Fruit fly (Drosophila melanogaster) whole organism, embryonic: ENCODE data around the gene nAChRbeta1.

Experiments
- ATbp ChIP-seq: fragments of 200-800 bp; sonication (Bioruptor generic); optimal IDR thresholded peaks from 2 replicates; lab custom pipeline; 2017; ENCODE audit warnings: missing biosample characterization, mild to moderate bottlenecking, missing genetic modification characterization, missing genetic modification reagents
- Atf6 ChIP-seq: fragments of 200-800 bp; sonication (Bioruptor generic); IDR thresholded peaks from 2 replicates; pipeline ENCODE4 v1.3.6; 2022; ENCODE audit warnings: missing biosample characterization, missing genetic modification characterization
- CG10366 ChIP-seq: fragments of 200-800 bp; sonication (Bioruptor generic); IDR thresholded peaks from 2 replicates; pipeline ENCODE4 v1.3.6; 2022; ENCODE audit warnings: missing biosample characterization, missing genetic modification characterization
- CG11723 ChIP-seq: fragments of 200-800 bp; sonication (Bioruptor generic); optimal IDR thresholded peaks from 2 replicates; lab custom pipeline; 2017; ENCODE audit warnings: missing biosample characterization, mild to moderate bottlenecking, missing genetic modification characterization
- CG13894 ChIP-seq: fragments of 200-800 bp; sonication (Bioruptor generic); optimal IDR thresholded peaks from 3 replicates; lab custom pipeline; 2018; ENCODE audit warnings: missing biosample characterization, mild to moderate bottlenecking, missing genetic modification characterization, moderate library complexity
- CG14441 ChIP-seq: fragments of 200-800 bp; sonication (Bioruptor generic); IDR thresholded peaks from 2 replicates; pipeline ENCODE4 v1.3.6; 2022; ENCODE audit warnings: missing biosample characterization, missing genetic modification characterization
- CG17186 ChIP-seq: fragments of 200-800 bp; sonication (Bioruptor generic); optimal IDR thresholded peaks from 3 replicates; lab custom pipeline; 2017; ENCODE audit warnings: missing biosample characterization, missing genetic modification reagents, missing genetic modification characterization
- CG17568 ChIP-seq: fragments of 200-800 bp; sonication (Bioruptor generic); optimal IDR thresholded peaks from 2 replicates; lab custom pipeline; 2018; ENCODE audit warnings: missing biosample characterization, mild to moderate bottlenecking, missing genetic modification characterization, moderate library complexity
- CG17829 ChIP-seq: fragments of 200-800 bp; optimal IDR thresholded peaks from 2 replicates; lab custom pipeline; 2019; ENCODE audit warnings: missing biosample characterization, mild to moderate bottlenecking, missing genetic modification characterization, moderate library complexity
- CG18011 ChIP-seq: fragments of 200-800 bp; sonication (Bioruptor generic); optimal IDR thresholded peaks from 2 replicates; lab custom pipeline; 2017; ENCODE audit warnings: missing biosample characterization, missing genetic modification characterization, mild to moderate bottlenecking, moderate library complexity, missing genotype
- CG2129 ChIP-seq: fragments of 200-800 bp; sonication (Bioruptor generic); IDR thresholded peaks from 2 replicates; pipeline ENCODE4 v1.3.6; 2022; ENCODE audit warnings: missing biosample characterization, missing genetic modification characterization; ENCODE audit not compliant: partially characterized antibody
- CG3281 ChIP-seq: fragments of 200-800 bp; sonication (Bioruptor generic); optimal IDR thresholded peaks from 3 replicates; lab custom pipeline; 2017; ENCODE audit warnings: missing biosample characterization, mild to moderate bottlenecking, missing genetic modification characterization
- CG3726 ChIP-seq: fragments of 200-800 bp; sonication (Bioruptor generic); IDR thresholded peaks from 3 replicates; pipeline ENCODE4, ENCODE4 v1.3.6; 2022; ENCODE audit warnings: missing biosample characterization, missing genetic modification characterization
- CG3838 ChIP-seq: fragments of 200-800 bp; sonication (Bioruptor generic); optimal IDR thresholded peaks from 3 replicates; lab custom pipeline; 2016; ENCODE audit warnings: missing biosample characterization, missing genetic modification characterization
- CG4617 ChIP-seq: fragments of 200-800 bp; sonication (Bioruptor generic); optimal IDR thresholded peaks from 3 replicates; lab custom pipeline; 2016; ENCODE audit warnings: missing biosample characterization, missing genetic modification characterization, borderline replicate concordance
- CG5180 ChIP-seq: fragments of 200-800 bp; sonication (Bioruptor generic); optimal IDR thresholded peaks from 3 replicates; lab custom pipeline; 2017; ENCODE audit warnings: missing biosample characterization, missing genetic modification characterization, mild to moderate bottlenecking, moderate library complexity, missing genetic modification reagents
- CG5953 ChIP-seq: fragments of 200-800 bp; sonication (Bioruptor generic); IDR thresholded peaks from 2 replicates; pipeline ENCODE4 v1.3.6; 2022; ENCODE audit warnings: missing biosample characterization, missing genetic modification characterization
- CG8765 ChIP-seq: fragments of 200-800 bp; sonication (Bioruptor generic); IDR thresholded peaks from 2 replicates; pipeline ENCODE4 v1.3.6; 2022; ENCODE audit warnings: missing biosample characterization, missing genetic modification characterization
- CG9817 ChIP-seq: fragments of 200-800 bp; sonication (Bioruptor generic); optimal IDR thresholded peaks from 2 replicates; lab custom pipeline; 2018; ENCODE audit warnings: missing biosample characterization, mild to moderate bottlenecking, missing genetic modification characterization, moderate library complexity
- CrebB ChIP-seq: fragments of 200-800 bp; sonication (Bioruptor generic); optimal IDR thresholded peaks from 3 replicates; lab custom pipeline; 2018; ENCODE audit warnings: missing biosample characterization, mild to moderate bottlenecking, missing genetic modification characterization
- Dip3 ChIP-seq: fragments of 200-800 bp; sonication (Bioruptor generic); optimal IDR thresholded peaks from 3 replicates; lab custom pipeline; 2016; ENCODE audit warnings: missing biosample characterization, missing genetic modification characterization
- Elba2 ChIP-seq: fragments of 200-800 bp; sonication (Bioruptor generic); optimal IDR thresholded peaks from 3 replicates; lab custom pipeline; 2016; ENCODE audit warnings: missing biosample characterization, missing genetic modification characterization
- Gsc ChIP-seq: fragments of 200-800 bp; sonication (Bioruptor generic); IDR thresholded peaks from 2 replicates; pipeline ENCODE4 v1.3.6; 2022; ENCODE audit warnings: missing biosample characterization, missing genetic modification characterization
- H15 ChIP-seq: fragments of 200-800 bp; sonication (Bioruptor generic); IDR thresholded peaks from 3 replicates; pipeline ENCODE4 v1.3.6; 2022; ENCODE audit warnings: missing biosample characterization, missing genetic modification characterization
- H2.0 ChIP-seq: fragments of 200-800 bp; sonication (Bioruptor generic); IDR thresholded peaks from 2 replicates; pipeline ENCODE4 v1.3.6; 2022; ENCODE audit warnings: missing biosample characterization, missing genetic modification characterization
- Mad ChIP-seq: fragments of 200-800 bp; sonication (Bioruptor generic); optimal IDR thresholded peaks from 2 replicates; lab custom pipeline; 2016; ENCODE audit warnings: missing biosample characterization, missing genetic modification characterization
- NFAT ChIP-seq: fragments of 200-800 bp; sonication (Bioruptor generic); IDR thresholded peaks from 2 replicates; pipeline ENCODE4 v1.3.6; 2022; ENCODE audit warnings: missing biosample characterization, missing genetic modification characterization
- Pdp1 ChIP-seq, 2 experiments: fragments of 200-800 bp; sonication (Bioruptor generic); optimal IDR thresholded peaks; 3 replicates each; lab custom pipeline; 2016; ENCODE audit warnings: missing biosample characterization in 2 of 2, missing genetic modification characterization in 2 of 2, mild to moderate bottlenecking in 1 of 2, moderate library complexity in 1 of 2
- Sry-δ ChIP-seq: fragments of 200-800 bp; sonication (Bioruptor generic); optimal IDR thresholded peaks from 2 replicates; lab custom pipeline; 2016; ENCODE audit warnings: missing biosample characterization, missing genetic modification characterization
- Stat92E ChIP-seq, 3 experiments: fragments of >200 bp in 2 of 3; fragments of 200-800 bp in 1 of 3; sonication (Bioruptor generic) in 1 of 3; optimal IDR thresholded peaks; 2 replicates each; lab custom pipeline; 2017 to 2019; ENCODE audit warnings: missing biosample characterization in 3 of 3, missing genetic modification characterization in 3 of 3, mild to moderate bottlenecking in 1 of 3, moderate library complexity in 1 of 3
- Trl ChIP-seq, 3 experiments: fragments of >200 bp in 2 of 3; fragments of 200-800 bp in 1 of 3; sonication (Bioruptor generic) in 1 of 3; optimal IDR thresholded peaks; 2 replicates in 1 of 3; 3 replicates in 2 of 3; lab custom pipeline; 2016 to 2017; ENCODE audit warnings: missing biosample characterization in 1 of 3, missing genetic modification characterization in 1 of 3
- ab ChIP-seq: fragments of 200-800 bp; sonication (Bioruptor generic); optimal IDR thresholded peaks from 2 replicates; lab custom pipeline; 2016; ENCODE audit warnings: missing biosample characterization, missing genetic modification characterization
- ac ChIP-seq: fragments of 200-800 bp; sonication (Bioruptor generic); optimal IDR thresholded peaks from 3 replicates; lab custom pipeline; 2017; ENCODE audit warnings: missing biosample characterization, mild to moderate bottlenecking, missing genetic modification characterization
- btn ChIP-seq: fragments of 200-800 bp; sonication (Bioruptor generic); optimal IDR thresholded peaks from 2 replicates; lab custom pipeline; 2016; ENCODE audit warnings: missing biosample characterization, missing genetic modification characterization
- cas ChIP-seq: fragments of 200-800 bp; sonication (Bioruptor generic); IDR thresholded peaks from 2 replicates; pipeline ENCODE4 v1.3.6; 2022; ENCODE audit warnings: missing biosample characterization, missing genetic modification characterization
- da ChIP-seq: fragments of 200-800 bp; sonication (Bioruptor generic); optimal IDR thresholded peaks from 2 replicates; lab custom pipeline; 2016; ENCODE audit warnings: missing biosample characterization, missing genetic modification characterization
- dmrt99B ChIP-seq: fragments of 200-800 bp; sonication (Bioruptor generic); optimal IDR thresholded peaks from 2 replicates; lab custom pipeline; 2018; ENCODE audit warnings: missing biosample characterization, mild to moderate bottlenecking, missing genetic modification characterization, moderate library complexity
- eyg ChIP-seq: fragments of 200-800 bp; sonication (Bioruptor generic); optimal IDR thresholded peaks from 3 replicates; lab custom pipeline; 2016; ENCODE audit warnings: missing biosample characterization, missing genetic modification characterization
- fd102C ChIP-seq: fragments of 200-800 bp; sonication (Bioruptor generic); optimal IDR thresholded peaks from 2 replicates; lab custom pipeline; 2018; ENCODE audit warnings: missing biosample characterization, mild to moderate bottlenecking, missing genetic modification characterization, moderate library complexity
- fd3F ChIP-seq: fragments of 200-800 bp; sonication (Bioruptor generic); optimal IDR thresholded peaks from 2 replicates; lab custom pipeline; 2018; ENCODE audit warnings: missing biosample characterization, mild to moderate bottlenecking, missing genetic modification characterization, moderate library complexity
- jigr1 ChIP-seq: fragments of 200-800 bp; sonication (Bioruptor generic); IDR thresholded peaks from 3 replicates; pipeline ENCODE4 v1.3.6; 2022; ENCODE audit warnings: missing biosample characterization, missing genetic modification characterization
- jing ChIP-seq: fragments of 200-800 bp; sonication (Bioruptor generic); optimal IDR thresholded peaks from 2 replicates; lab custom pipeline; 2018; ENCODE audit warnings: missing biosample characterization, mild to moderate bottlenecking, missing genetic modification characterization
- p53 ChIP-seq: fragments of 200-800 bp; sonication (Bioruptor generic); optimal IDR thresholded peaks from 2 replicates; lab custom pipeline; 2016; ENCODE audit warnings: missing biosample characterization, missing genetic modification characterization
- pan ChIP-seq, 4 experiments: fragments of >200 bp in 3 of 4; fragments of 200-800 bp in 1 of 4; sonication (Bioruptor generic) in 1 of 4; optimal IDR thresholded peaks in 3 of 4; IDR thresholded peaks in 1 of 4; 2 replicates each; pipeline versions ENCODE4 v1.3.6 to Lab custom; 2017 to 2022; ENCODE audit warnings: missing biosample characterization in 2 of 4, missing genetic modification characterization in 2 of 4, mixed read lengths in 1 of 4
- sc ChIP-seq, 3 experiments: fragments of >200 bp in 2 of 3; fragments of 200-800 bp in 1 of 3; sonication (Bioruptor generic) in 1 of 3; optimal IDR thresholded peaks; 2 replicates in 2 of 3; 3 replicates in 1 of 3; lab custom pipeline; 2017; ENCODE audit warnings: mild to moderate bottlenecking in 1 of 3, missing biosample characterization in 1 of 3, missing genetic modification characterization in 1 of 3, missing genetic modification reagents in 1 of 3
- sqz ChIP-seq: fragments of 200-800 bp; sonication (Bioruptor generic); optimal IDR thresholded peaks from 3 replicates; lab custom pipeline; 2018; ENCODE audit warnings: missing biosample characterization, mild to moderate bottlenecking, missing genetic modification characterization
- twi ChIP-seq: fragments of 200-800 bp; optimal IDR thresholded peaks from 2 replicates; lab custom pipeline; 2019; ENCODE audit warnings: missing biosample characterization, mild to moderate bottlenecking, missing genetic modification characterization, moderate library complexity
- usp ChIP-seq: fragments of >200 bp; optimal IDR thresholded peaks from 2 replicates; lab custom pipeline; 2017; ENCODE audit warnings: missing biosample characterization, missing genetic modification characterization

nAChRbeta1 gene

dm6 chr3L:4406653-4407257 lies 22.4 kb upstream of the nAChRbeta1 start, which contains the start of gene TP53INP (continued):
- TF ChIP-seq btn (GFP tag; lab: Kevin White, UChicago) (peak; percentile 48), fd102C (GFP tag; lab: Kevin White, UChicago) (peak; percentile 52), CG18011 (GFP tag; lab: Kevin White, UChicago) (peak; percentile 60), Elba2 (GFP tag; lab: Kevin White, UChicago) (no peak), H15 (GFP tag; lab: Robert Waterston, UW) (peak; percentile 66; the same call in 1 of the 3 replicates), Pdp1 (GFP tag; optimal IDR thresholded peaks at IDR 0.05; lab: Kevin White, UChicago) (peak; percentile 69 to 80), Mad (GFP tag; lab: Kevin White, UChicago) (peak; percentile 40), cas (GFP tag; lab: Robert Waterston, UW) (no peak), CG8765 (GFP tag; lab: Robert Waterston, UW) (peak; percentile 38; the same call in 1 of the 2 replicates), da (GFP tag; lab: Kevin White, UChicago) (peak; percentile 46), CG14441 (GFP tag; lab: Robert Waterston, UW) (peak; percentile 52; the same call in 1 of the 2 replicates), eyg (GFP tag; lab: Kevin White, UChicago) (peak; percentile 62), sqz (GFP tag; lab: Kevin White, UChicago) (peak; percentile 76), jing (GFP tag; lab: Kevin White, UChicago) (peak; percentile 65), usp (GFP tag; lab: Kevin White, UChicago) (no peak), p53 (GFP tag; lab: Kevin White, UChicago) (no peak), jigr1 (GFP tag; lab: Robert Waterston, UW) (peak; percentile 73), CG9817 (tag; lab: Kevin White, UChicago) (peak; percentile 83), CG17568 (GFP tag; lab: Kevin White, UChicago) (peak; percentile 82), H2.0 (GFP tag; lab: Robert Waterston, UW) (peak; percentile 62), twi (tag; lab: Kevin White, UChicago) (peak; percentile 76), CrebB (tag; lab: Kevin White, UChicago) (peak; percentile 52), CG13894 (tag; lab: Kevin White, UChicago) (peak; percentile 64), ab (GFP tag; lab: Kevin White, UChicago) (no peak), sc (optimal IDR thresholded peaks at IDR 0.05; lab: Kevin White, UChicago) (no peak), sc (GFP tag; optimal IDR thresholded peaks at IDR 0.05; lab: Kevin White, UChicago) (peak; percentile 84), CG2129 (GFP tag; lab: Robert Waterston, UW) (no peak), fd3F (GFP tag; lab: Kevin White, UChicago) (peak; percentile 82), CG3838 (peak; percentile 30), dmrt99B (tag; lab: Kevin White, UChicago) (peak; percentile 93), NFAT (GFP tag; lab: Robert Waterston, UW) (no peak), CG10366 (GFP tag; lab: Robert Waterston, UW) (peak; percentile 51), CG11723 (GFP tag; lab: Kevin White, UChicago) (peak; percentile 80), CG5180 (GFP tag; lab: Kevin White, UChicago) (peak; percentile 80), ac (peak; percentile 71), CG5953 (GFP tag; lab: Robert Waterston, UW) (no peak), CG4617 (peak; percentile 34), ATbp (peak; percentile 81), CG17186 (GFP tag; lab: Kevin White, UChicago) (peak; percentile 46), Atf6 (GFP tag; lab: Robert Waterston, UW) (peak; percentile 83; the same call in 1 of the 2 replicates), Dip3 (GFP tag; lab: Kevin White, UChicago) (peak; percentile 48), Trl (optimal IDR thresholded peaks at IDR 0.05; lab: Kevin White, UChicago) (peak; percentile 52 to 59), Trl (GFP tag; optimal IDR thresholded peaks at IDR 0.05; lab: Kevin White, UChicago) (peak; percentile 75), Sry-δ (GFP tag; lab: Kevin White, UChicago) (peak; percentile 36), Stat92E (GFP tag; optimal IDR thresholded peaks at IDR 0.05; lab: Kevin White, UChicago) (peak in 1 of 3 experiments; percentile 66), pan (optimal IDR thresholded peaks at IDR 0.05; lab: Kevin White, UChicago) (no peak), pan (GFP tag; optimal IDR thresholded peaks at IDR 0.05 in 1 of 2, IDR thresholded peaks at IDR 0.05 in 1 of 2) (no peak), CG3281 (GFP tag; lab: Kevin White, UChicago) (peak; percentile 89), CG3726 (GFP tag; lab: Robert Waterston, UW) (no peak), CG17829 (tag; lab: Kevin White, UChicago) (peak; percentile 89), Gsc (GFP tag; lab: Robert Waterston, UW) (no peak)
